Fruit fly (Drosophila melanogaster) whole organism, adult: Measurements from ENCODE around the gene mRpS34.

Source experiments
- CG11617 ChIP-seq: fragments of 200-800 bp; sonication (Bioruptor generic); optimal IDR thresholded peaks from 2 replicates; lab custom pipeline; 2017; ENCODE audit warnings: mild to moderate bottlenecking, missing biosample characterization, missing genetic modification reagents, missing genetic modification characterization
- CG12768 ChIP-seq: fragments of 200-800 bp; sonication (Bioruptor generic); optimal IDR thresholded peaks from 2 replicates; lab custom pipeline; 2017; ENCODE audit warnings: missing biosample characterization, missing genetic modification characterization, mild to moderate bottlenecking, moderate library complexity, missing genetic modification reagents
- CG1620 ChIP-seq: fragments of 200-800 bp; sonication (Bioruptor generic); optimal IDR thresholded peaks from 2 replicates; lab custom pipeline; 2016; ENCODE audit warnings: missing biosample characterization, missing genetic modification characterization
- CG5204 ChIP-seq: fragments of 200-800 bp; sonication (Bioruptor generic); optimal IDR thresholded peaks from 2 replicates; lab custom pipeline; 2016; ENCODE audit warnings: missing biosample characterization, missing genetic modification characterization
- CG7045 ChIP-seq: fragments of 200-800 bp; sonication (Bioruptor generic); optimal IDR thresholded peaks from 2 replicates; lab custom pipeline; 2017; ENCODE audit warnings: missing biosample characterization, mild to moderate bottlenecking, missing genetic modification characterization
- CG7101 ChIP-seq: fragments of 200-800 bp; sonication (Bioruptor generic); optimal IDR thresholded peaks from 2 replicates; lab custom pipeline; 2018; ENCODE audit warnings: missing biosample characterization, mild to moderate bottlenecking, missing genetic modification characterization, moderate library complexity
- Clk ChIP-seq: fragments of 200-800 bp; sonication (Bioruptor generic); optimal IDR thresholded peaks from 2 replicates; lab custom pipeline; 2017; ENCODE audit warnings: missing biosample characterization, missing genetic modification characterization
- Crg-1 ChIP-seq: fragments of 200-800 bp; sonication (Bioruptor generic); optimal IDR thresholded peaks from 2 replicates; lab custom pipeline; 2016; ENCODE audit warnings: missing biosample characterization, missing genetic modification characterization
- Hr96 ChIP-seq: fragments of 200-800 bp; sonication (Bioruptor generic); optimal IDR thresholded peaks from 2 replicates; lab custom pipeline; 2016; ENCODE audit warnings: missing biosample characterization, missing genetic modification characterization
- Mnt ChIP-seq: fragments of 200-800 bp; sonication (Bioruptor generic); optimal IDR thresholded peaks from 2 replicates; lab custom pipeline; 2016; ENCODE audit warnings: missing biosample characterization, mild to moderate bottlenecking, missing genetic modification characterization
- bab1 ChIP-seq: fragments of 200-800 bp; sonication (Bioruptor generic); optimal IDR thresholded peaks from 3 replicates; lab custom pipeline; 2019; ENCODE audit warnings: missing biosample characterization, mild to moderate bottlenecking, missing genetic modification characterization, moderate library complexity
- kay ChIP-seq: fragments of 200-800 bp; sonication (Bioruptor generic); peaks from one replicate; lab custom pipeline; 2016; ENCODE audit warnings: missing biosample characterization, missing genetic modification characterization, borderline replicate concordance
- pad ChIP-seq: fragments of 200-800 bp; sonication (Bioruptor generic); optimal IDR thresholded peaks from 3 replicates; lab custom pipeline; 2017; ENCODE audit warnings: missing biosample characterization, missing genetic modification characterization, mild to moderate bottlenecking, moderate library complexity, missing genetic modification reagents
- toe ChIP-seq: fragments of 200-800 bp; sonication (Bioruptor generic); optimal IDR thresholded peaks from 2 replicates; lab custom pipeline; 2016; ENCODE audit warnings: missing biosample characterization, missing genetic modification characterization

- no peak for TF ChIP-seq CG7101
- no peak for TF ChIP-seq CG12768 (GFP tag; lab: Kevin White, UChicago)
- TF ChIP-seq toe, result no peak
- no peak for TF ChIP-seq CG11617 (GFP tag; lab: Kevin White, UChicago)
- no peak for TF ChIP-seq bab1 (GFP tag; lab: Kevin White, UChicago)
- no peak for TF ChIP-seq Clk (GFP tag; lab: Kevin White, UChicago)
- no peak for TF ChIP-seq CG1620 (GFP tag; lab: Kevin White, UChicago)
- no peak for TF ChIP-seq kay (GFP tag; lab: Kevin White, UChicago)
- no peak for TF ChIP-seq CG7045 (GFP tag; lab: Kevin White, UChicago)
- TF ChIP-seq Hr96 (GFP tag; lab: Kevin White, UChicago), result no peak
- no peak for TF ChIP-seq CG5204 (GFP tag; lab: Kevin White, UChicago)
- no peak for TF ChIP-seq pad
- TF ChIP-seq Mnt (GFP tag; lab: Kevin White, UChicago), result no peak
- TF ChIP-seq Crg-1 (GFP tag; lab: Kevin White, UChicago), result no peak
These were observed 16.3 kb downstream of the mRpS34 start for dm6 chr3L:16364182-16364581.
